Fruit fly (Drosophila melanogaster): ENCODE results near the gene CG1492.

Gene CG1492

DNA sequence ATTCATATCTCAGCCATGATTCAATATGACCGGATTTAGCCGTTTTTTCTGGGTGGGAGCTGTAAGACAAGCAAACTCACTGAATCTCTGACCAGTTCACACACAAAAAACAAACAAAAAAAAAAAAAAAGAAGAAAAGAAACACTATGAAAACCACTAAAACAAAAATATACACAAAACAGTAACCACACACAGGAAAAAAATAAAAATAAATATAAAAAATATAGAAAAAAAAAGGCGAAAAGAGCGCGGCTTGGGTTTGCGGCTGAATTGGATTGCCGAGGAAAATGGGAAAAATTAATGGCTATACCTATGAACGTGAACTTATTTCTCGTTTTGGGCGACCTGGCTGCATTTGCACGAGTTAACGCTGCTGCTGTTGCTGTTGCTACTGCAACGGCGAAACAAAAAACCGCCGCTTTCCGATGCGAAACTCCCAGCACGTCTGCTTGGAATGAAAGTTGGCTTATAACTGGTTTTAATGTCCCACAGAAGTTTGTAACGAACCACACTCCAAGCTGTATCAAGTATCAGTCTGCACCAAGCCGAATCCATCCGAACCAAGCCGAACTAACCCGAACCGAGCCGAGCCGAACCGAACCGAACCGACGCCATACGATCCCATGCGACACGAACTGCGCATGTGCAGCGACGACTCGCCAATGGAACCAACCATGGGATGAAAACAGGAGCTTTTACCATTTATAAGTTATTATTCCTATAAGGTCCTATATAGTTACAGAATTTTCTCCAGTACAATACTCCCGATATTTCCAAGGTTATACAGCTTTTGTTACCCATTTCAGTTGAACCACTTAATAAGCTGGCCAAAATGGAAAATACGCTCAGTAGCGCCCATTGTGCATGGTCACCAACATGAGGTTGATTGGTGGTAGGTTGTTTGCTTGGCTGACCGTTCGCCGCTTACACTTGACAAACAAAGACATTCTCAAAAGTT is 8.3 kb downstream of the CG1492 start, which contains the start of gene fw (continued):
- no peak for TF ChIP-seq unc-4 (GFP tag; IDR thresholded peaks at IDR 0.05; ENCODE audit: partially characterized antibody)
- TF ChIP-seq oc (tag; optimal IDR thresholded peaks at IDR 0.05), result no peak
- no peak for TF ChIP-seq CG1647 (GFP tag; optimal IDR thresholded peaks at IDR 0.05)
- no peak for TF ChIP-seq CG2889 (GFP tag; IDR thresholded peaks at IDR 0.05)
- peak; percentile 20 for TF ChIP-seq mam (GFP tag; optimal IDR thresholded peaks at IDR 0.05)
- no peak for TF ChIP-seq CG7987 (GFP tag; optimal IDR thresholded peaks at IDR 0.05)
- 0 out of 2 replicates have a peak, but pooled peaks have one; percentile 11 for TF ChIP-seq CG6689 (GFP tag; IDR thresholded peaks at IDR 0.05)
- TF ChIP-seq eve (GFP tag; optimal IDR thresholded peaks at IDR 0.05), result peak in 1 of 2 experiments; percentile 34
- TF ChIP-seq kay (GFP tag; optimal IDR thresholded peaks at IDR 0.05), result no peak
- peak; percentile 29; the same call in 2 of the 3 replicates for TF ChIP-seq ci (GFP tag; IDR thresholded peaks at IDR 0.05)
- 0 out of 3 replicates have a peak, but pooled peaks have one; percentile 13 for TF ChIP-seq otp (GFP tag; IDR thresholded peaks at IDR 0.05)
- TF ChIP-seq Deaf1 (tag; optimal IDR thresholded peaks at IDR 0.05), result peak; percentile 99
- no peak for TF ChIP-seq CG2199 (GFP tag; IDR thresholded peaks at IDR 0.05)
- TF ChIP-seq ato (GFP tag; IDR thresholded peaks at IDR 0.05; ENCODE audit: partially characterized antibody), result no peak
- no peak for TF ChIP-seq shn (GFP tag; optimal IDR thresholded peaks at IDR 0.05)
- no peak for TF ChIP-seq MESR4 (GFP tag; optimal IDR thresholded peaks at IDR 0.05)
- TF ChIP-seq CG8924 (tag; optimal IDR thresholded peaks at IDR 0.05), result no peak
- TF ChIP-seq Oli (tag; optimal IDR thresholded peaks at IDR 0.05), result no peak
- TF ChIP-seq NC2α (GFP tag; optimal IDR thresholded peaks at IDR 0.05), result no peak
- peak; percentile 56; the same call in 1 of the 2 replicates for TF ChIP-seq Xrp1 (GFP tag; IDR thresholded peaks at IDR 0.05)
- TF ChIP-seq CrebB (tag; optimal IDR thresholded peaks at IDR 0.05), result no peak
- no peak for TF ChIP-seq salm (tag; optimal IDR thresholded peaks at IDR 0.05)
- no peak for TF ChIP-seq Dad (GFP tag; optimal IDR thresholded peaks at IDR 0.05)
- no peak for TF ChIP-seq zf30C (GFP tag; optimal IDR thresholded peaks at IDR 0.05)
- TF ChIP-seq Hey (tag; optimal IDR thresholded peaks at IDR 0.05), result no peak
- no peak for TF ChIP-seq dmrt99B (tag; optimal IDR thresholded peaks at IDR 0.05)
- TF ChIP-seq Dek (tag; optimal IDR thresholded peaks at IDR 0.05), result no peak
- TF ChIP-seq CG18619 (GFP tag; optimal IDR thresholded peaks at IDR 0.05), result no peak
- TF ChIP-seq Sox102F (GFP tag; optimal IDR thresholded peaks at IDR 0.05), result peak; percentile 46
- TF ChIP-seq aop (GFP tag; IDR thresholded peaks at IDR 0.05), result no peak
- no peak for TF ChIP-seq B-H2 (GFP tag; optimal IDR thresholded peaks at IDR 0.05)
- peak; percentile 39 for TF ChIP-seq CG16863 (GFP tag; optimal IDR thresholded peaks at IDR 0.05)
- TF ChIP-seq Dp (GFP tag; optimal IDR thresholded peaks at IDR 0.05), result no peak
- no peak for TF ChIP-seq CG15514 (GFP tag; optimal IDR thresholded peaks at IDR 0.05)
- TF ChIP-seq slp2 (GFP tag; optimal IDR thresholded peaks at IDR 0.05), result peak; percentile 41
- TF ChIP-seq tgo (GFP tag; IDR thresholded peaks at IDR 0.05), result peak; percentile 45; the same call in 2 of the 3 replicates
- TF ChIP-seq CG2678 (tag; optimal IDR thresholded peaks at IDR 0.05), result no peak
- TF ChIP-seq gsb (GFP tag; IDR thresholded peaks at IDR 0.05), result no peak
- no peak for TF ChIP-seq Sry-δ (GFP tag; optimal IDR thresholded peaks at IDR 0.05)
- TF ChIP-seq vnd (GFP tag; IDR thresholded peaks at IDR 0.05; ENCODE audit: partially characterized antibody), result no peak
- TF ChIP-seq dmrt11E (tag; optimal IDR thresholded peaks at IDR 0.05), result peak; percentile 4
- no peak for TF ChIP-seq Dref (GFP tag; IDR thresholded peaks at IDR 0.05)
- no peak for TF ChIP-seq gsb-n (tag; optimal IDR thresholded peaks at IDR 0.05)
- no peak for TF ChIP-seq CG42726 (GFP tag; IDR thresholded peaks at IDR 0.05; ENCODE audit: partially characterized antibody)
- TF ChIP-seq mld (GFP tag; IDR thresholded peaks at IDR 0.05; ENCODE audit: partially characterized antibody), result no peak
- peak; percentile 73 for TF ChIP-seq CG5180 (GFP tag; optimal IDR thresholded peaks at IDR 0.05)
- no peak for TF ChIP-seq CG32767 (GFP tag; IDR thresholded peaks at IDR 0.05)
- no peak for TF ChIP-seq zen2 (GFP tag; IDR thresholded peaks at IDR 0.05; ENCODE audit: partially characterized antibody)

Data from whole organism, embryonic.